Fruit fly (Drosophila melanogaster): ENCODE results near the gene CG43673.

Gene CG43673

dm6 chrX:15762723-15763122, 16.2 kb upstream of the CG43673 start, which contains the start of gene Polr3A (continued):
- TF ChIP-seq Nf-YC (tag; optimal IDR thresholded peaks at IDR 0.05) (no peak), CG33213 (GFP tag; optimal IDR thresholded peaks at IDR 0.05) (no peak), CG12236 (GFP tag; optimal IDR thresholded peaks at IDR 0.05) (no peak), CG4730 (GFP tag; IDR thresholded peaks at IDR 0.05) (no peak), C15 (GFP tag; IDR thresholded peaks at IDR 0.05) (no peak), tx (GFP tag; optimal IDR thresholded peaks at IDR 0.05) (no peak), BtbVII (GFP tag; optimal IDR thresholded peaks at IDR 0.05) (no peak), CG12155 (GFP tag; optimal IDR thresholded peaks at IDR 0.05) (no peak), CG4854 (GFP tag; optimal IDR thresholded peaks at IDR 0.05) (no peak), btn (GFP tag; optimal IDR thresholded peaks at IDR 0.05) (no peak), sim (GFP tag; IDR thresholded peaks at IDR 0.05) (no peak), Stat92E (GFP tag; optimal IDR thresholded peaks at IDR 0.05) (no peak), CG6791 (GFP tag; IDR thresholded peaks at IDR 0.05; ENCODE audit: partially characterized antibody) (peak; percentile 73; the same call in 2 of the 3 replicates), CG17802 (tag; optimal IDR thresholded peaks at IDR 0.05) (no peak), CG17328 (GFP tag; IDR thresholded peaks at IDR 0.05) (no peak), CG9609 (GFP tag; optimal IDR thresholded peaks at IDR 0.05) (no peak), Trl (optimal IDR thresholded peaks at IDR 0.05) (no peak), Trl (GFP tag; optimal IDR thresholded peaks at IDR 0.05) (no peak), seq (GFP tag; IDR thresholded peaks at IDR 0.05) (no peak), ERR (GFP tag; optimal IDR thresholded peaks at IDR 0.05) (no peak), CG8290 (GFP tag; optimal IDR thresholded peaks at IDR 0.05) (no peak), CG8290 (tag; optimal IDR thresholded peaks at IDR 0.05) (no peak), CG15696 (tag; optimal IDR thresholded peaks at IDR 0.05) (no peak), Adf1 (GFP tag; IDR thresholded peaks at IDR 0.05) (no peak), CG31365 (tag; optimal IDR thresholded peaks at IDR 0.05) (no peak), CG10979 (tag; optimal IDR thresholded peaks at IDR 0.05) (no peak), unc-4 (GFP tag; IDR thresholded peaks at IDR 0.05; ENCODE audit: partially characterized antibody) (peak; percentile 61; the same call in 1 of the 2 replicates), CG11560 (tag; IDR thresholded peaks at IDR 0.05) (no peak), lilli (GFP tag; optimal IDR thresholded peaks at IDR 0.05) (no peak), CG34376 (GFP tag; optimal IDR thresholded peaks at IDR 0.05) (no peak), CG10274 (GFP tag; optimal IDR thresholded peaks at IDR 0.05) (no peak), CG9797 (GFP tag; optimal IDR thresholded peaks at IDR 0.05) (peak; percentile 70), CG11085 (GFP tag; IDR thresholded peaks at IDR 0.05) (no peak), crol (GFP tag; IDR thresholded peaks at IDR 0.05) (no peak), pum (GFP tag; optimal IDR thresholded peaks at IDR 0.05) (no peak), so (GFP tag; IDR thresholded peaks at IDR 0.05) (no peak), mirr (GFP tag; optimal IDR thresholded peaks at IDR 0.05) (no peak), ssp (GFP tag; IDR thresholded peaks at IDR 0.05) (no peak), dm (GFP tag; optimal IDR thresholded peaks at IDR 0.05) (peak; percentile 27), CG18262 (tag; optimal IDR thresholded peaks at IDR 0.05) (no peak), br (optimal IDR thresholded peaks at IDR 0.05) (no peak), gsb-n (tag; optimal IDR thresholded peaks at IDR 0.05) (no peak), fd3F (GFP tag; optimal IDR thresholded peaks at IDR 0.05) (no peak), CG8478 (optimal IDR thresholded peaks at IDR 0.05) (no peak), CG4360 (GFP tag; IDR thresholded peaks at IDR 0.05) (no peak), Oaz (GFP tag; IDR thresholded peaks at IDR 0.05) (no peak), kay (GFP tag; optimal IDR thresholded peaks at IDR 0.05) (no peak), zfh1 (GFP tag; IDR thresholded peaks at IDR 0.05) (no peak), Dek (tag; optimal IDR thresholded peaks at IDR 0.05) (no peak), bbx (GFP tag; IDR thresholded peaks at IDR 0.05; ENCODE audit: partially characterized antibody) (peak; percentile 77), CG4617 (GFP tag; optimal IDR thresholded peaks at IDR 0.05; ENCODE audit: borderline replicate concordance) (peak; percentile 29), CG13894 (tag; optimal IDR thresholded peaks at IDR 0.05) (no peak), run (tag; optimal IDR thresholded peaks at IDR 0.05) (no peak), CG9817 (tag; optimal IDR thresholded peaks at IDR 0.05) (no peak)
